Worm (Caenorhabditis elegans) whole organism, late embryonic: ENCODE measurements around the gene idpb-5.

ENCODE experiments used
- C38D4.7 ChIP-seq: fragments of 200-800 bp; sonication (Bioruptor generic); optimal IDR thresholded peaks from 2 replicates; lab custom pipeline; 2018; ENCODE audit warnings: mild to moderate bottlenecking, missing genetic modification characterization, moderate library complexity, missing compliant biosample characterization
- ceh-24 ChIP-seq: sonication (generic microtip); optimal IDR thresholded peaks from 2 replicates; lab custom pipeline; 2016; ENCODE audit warnings: mild to moderate bottlenecking, missing genetic modification characterization, missing compliant biosample characterization
- fax-1 ChIP-seq: sonication (generic microtip); optimal IDR thresholded peaks from 2 replicates; lab custom pipeline; 2016; ENCODE audit warnings: missing genotype, missing genetic modification characterization, missing compliant biosample characterization
- sox-4 ChIP-seq: sonication (generic microtip); optimal IDR thresholded peaks from 2 replicates; lab custom pipeline; 2017; ENCODE audit warnings: mild to moderate bottlenecking, missing genetic modification characterization, inconsistent platforms, missing compliant biosample characterization
- tbx-7 ChIP-seq: sonication (generic microtip); optimal IDR thresholded peaks from 2 replicates; lab custom pipeline; 2016; ENCODE audit warnings: missing genotype, missing genetic modification characterization, missing compliant biosample characterization

DNA sequence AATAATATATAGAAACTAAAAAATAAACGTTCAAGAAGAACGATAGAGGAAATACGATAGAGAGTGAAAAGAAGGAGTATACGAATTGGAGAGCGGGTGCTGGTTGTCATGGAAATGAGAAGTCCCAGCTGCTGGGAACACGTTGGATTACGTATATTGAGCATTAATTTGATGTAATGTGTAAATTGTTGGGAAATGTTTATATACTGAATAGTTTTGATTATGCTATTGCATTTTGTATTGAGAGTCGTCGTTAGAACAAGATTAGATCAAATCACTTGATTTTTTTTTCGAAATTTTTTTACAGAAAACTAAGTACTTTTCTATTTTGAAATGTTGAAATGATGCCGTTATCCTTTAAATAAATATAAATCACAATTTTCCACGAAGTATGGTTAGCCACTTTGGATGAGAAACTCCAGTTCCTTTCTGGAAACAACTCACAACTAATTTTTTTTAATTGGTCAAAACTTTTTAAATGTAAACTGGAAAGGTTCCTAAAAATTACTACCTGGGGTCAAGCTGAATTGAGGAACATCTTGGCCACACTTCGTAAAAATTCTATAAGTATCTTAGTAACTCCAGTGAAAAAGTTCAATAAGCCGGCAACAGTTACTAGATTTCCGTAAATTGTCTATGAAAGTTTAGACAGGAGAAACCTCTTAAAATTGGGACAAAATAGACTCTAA is 4.5 kb downstream of the idpb-5 start, which contains the start of gene nphp-4:
- TF ChIP-seq tbx-7 (tag; lab: Kevin White, UChicago), result no peak
- TF ChIP-seq C38D4.7 (GFP tag; lab: Kevin White, UChicago), result no peak
- TF ChIP-seq fax-1 (tag; lab: Kevin White, UChicago), result no peak
- no peak for TF ChIP-seq sox-4 (tag; lab: Kevin White, UChicago)
- TF ChIP-seq ceh-24 (tag; lab: Kevin White, UChicago), result no peak
